Worm (Caenorhabditis elegans) whole organism, L2 larva: Measurements from ENCODE around the gene srsx-31.
A peak's percentile ranks its signal among the peaks of the same experiment; 100 is the strongest.

Experiments used
- Y55F3AM.14 ChIP-seq: fragments of 200-800 bp; sonication (Bioruptor generic); optimal IDR thresholded peaks from 2 replicates; lab custom pipeline; 2018; ENCODE audit warnings: mild to moderate bottlenecking, missing genetic modification characterization, missing compliant biosample characterization
- aly-2 ChIP-seq: fragments of 150-350 bp; optimal IDR thresholded peaks from 2 replicates; lab custom pipeline; 2014; ENCODE audit warnings: missing biosample characterization, missing genetic modification characterization
- blmp-1 ChIP-seq: sonication (generic microtip); optimal IDR thresholded peaks from 2 replicates; lab custom pipeline; 2017; ENCODE audit warnings: missing genetic modification characterization, mild to moderate bottlenecking, missing compliant biosample characterization, antibody characterized with exemption, moderate library complexity; ENCODE audit not compliant: insufficient read depth
- ceh-16 ChIP-seq: fragments of 150-350 bp; optimal IDR thresholded peaks from 2 replicates; lab custom pipeline; 2014; ENCODE audit warnings: missing biosample characterization, missing genetic modification characterization
- ceh-82 ChIP-seq: fragments of 150-350 bp; optimal IDR thresholded peaks from 2 replicates; lab custom pipeline; 2014; ENCODE audit warnings: missing biosample characterization, missing genetic modification characterization
- crh-2 ChIP-seq: sonication (generic microtip); optimal IDR thresholded peaks from 2 replicates; lab custom pipeline; 2017; ENCODE audit warnings: missing biosample characterization, missing genetic modification characterization
- dmd-4 ChIP-seq: sonication (generic microtip); optimal IDR thresholded peaks from 2 replicates; lab custom pipeline; 2017; ENCODE audit warnings: missing biosample characterization, missing genetic modification characterization
- egl-27 ChIP-seq: sonication (generic microtip); optimal IDR thresholded peaks from 3 replicates; lab custom pipeline; 2017; ENCODE audit warnings: missing biosample characterization, missing genetic modification reagents, missing genetic modification characterization
- elt-3 ChIP-seq: sonication (generic microtip); optimal IDR thresholded peaks from 2 replicates; lab custom pipeline; 2017; ENCODE audit warnings: missing biosample characterization, missing genetic modification characterization
- fos-1 ChIP-seq: fragments of 150-350 bp; optimal IDR thresholded peaks from 2 replicates; lab custom pipeline; 2014; ENCODE audit warnings: missing biosample characterization, missing genetic modification characterization
- gmeb-1 ChIP-seq: fragments of 150-350 bp; optimal IDR thresholded peaks from 2 replicates; lab custom pipeline; 2014; ENCODE audit warnings: missing biosample characterization, missing genetic modification characterization
- lin-11 ChIP-seq: fragments of 150-350 bp; sonication (generic microtip); optimal IDR thresholded peaks from 2 replicates; lab custom pipeline; 2014; ENCODE audit warnings: missing biosample characterization, missing genetic modification characterization, inconsistent platforms, mixed read lengths
- lsy-2 ChIP-seq, 2 experiments: fragments of 150-350 bp in 1 of 2; sonication (generic microtip) in 1 of 2; optimal IDR thresholded peaks; 2 replicates each; lab custom pipeline; 2014 to 2017; ENCODE audit warnings: missing biosample characterization in 2 of 2, missing genetic modification characterization in 2 of 2
- mab-5 ChIP-seq: fragments of 150-350 bp; optimal IDR thresholded peaks from 2 replicates; lab custom pipeline; 2014; ENCODE audit warnings: missing biosample characterization, missing genetic modification characterization
- mbf-1 ChIP-seq: sonication (generic microtip); optimal IDR thresholded peaks from 2 replicates; lab custom pipeline; 2017; ENCODE audit warnings: missing biosample characterization, missing genetic modification characterization
- nhr-10 ChIP-seq: sonication (generic microtip); optimal IDR thresholded peaks from 2 replicates; lab custom pipeline; 2017; ENCODE audit warnings: missing biosample characterization, missing genetic modification characterization
- nhr-21 ChIP-seq: fragments of 150-350 bp; optimal IDR thresholded peaks from 2 replicates; lab custom pipeline; 2014; ENCODE audit warnings: missing biosample characterization, missing genetic modification characterization
- nhr-23 ChIP-seq: fragments of 150-350 bp; optimal IDR thresholded peaks from 2 replicates; lab custom pipeline; 2014; ENCODE audit warnings: missing biosample characterization, missing genetic modification reagents, missing genetic modification characterization
- nhr-25 ChIP-seq: fragments of 150-350 bp; sonication (generic microtip); optimal IDR thresholded peaks from 3 replicates; lab custom pipeline; 2014; ENCODE audit warnings: missing biosample characterization, missing genetic modification characterization
- nhr-6 ChIP-seq: fragments of 150-350 bp; optimal IDR thresholded peaks from 2 replicates; lab custom pipeline; 2014; ENCODE audit warnings: missing biosample characterization, missing genetic modification characterization
- nhr-77 ChIP-seq: fragments of 150-350 bp; optimal IDR thresholded peaks from 2 replicates; lab custom pipeline; 2014; ENCODE audit warnings: missing biosample characterization, missing genetic modification characterization
- peb-1 ChIP-seq: fragments of 150-350 bp; optimal IDR thresholded peaks from 2 replicates; lab custom pipeline; 2014; ENCODE audit warnings: missing biosample characterization, missing genetic modification characterization
- sem-4 ChIP-seq: fragments of 150-350 bp; optimal IDR thresholded peaks from 2 replicates; lab custom pipeline; 2014; ENCODE audit warnings: missing biosample characterization, missing genetic modification reagents, missing genetic modification characterization
- sma-9 ChIP-seq, 2 experiments: fragments of 150-350 bp in 1 of 2; sonication (generic microtip) in 1 of 2; optimal IDR thresholded peaks; 2 replicates each; lab custom pipeline; 2014 to 2016; ENCODE audit warnings: missing genetic modification characterization in 2 of 2, mild to moderate bottlenecking in 1 of 2, missing biosample characterization in 1 of 2, missing compliant biosample characterization in 1 of 2, missing genetic modification reagents in 1 of 2, moderate library complexity in 1 of 2
- snpc-4 ChIP-seq: fragments of 150-350 bp; optimal IDR thresholded peaks from 2 replicates; lab custom pipeline; 2014; ENCODE audit warnings: missing biosample characterization, missing genetic modification characterization
- unc-39 ChIP-seq: fragments of 150-350 bp; optimal IDR thresholded peaks from 2 replicates; lab custom pipeline; 2014; ENCODE audit warnings: missing biosample characterization, missing genetic modification characterization
- unc-55 ChIP-seq: fragments of 150-350 bp; sonication (generic microtip); optimal IDR thresholded peaks from 3 replicates; lab custom pipeline; 2014; ENCODE audit warnings: missing biosample characterization, missing genetic modification reagents, missing genetic modification characterization
- unc-62 ChIP-seq: fragments of 150-350 bp; optimal IDR thresholded peaks from 2 replicates; lab custom pipeline; 2014; ENCODE audit warnings: missing biosample characterization, missing genetic modification reagents, missing genetic modification characterization
- ztf-1 ChIP-seq: fragments of 200-800 bp; sonication (Bioruptor generic); conservative IDR thresholded peaks from 2 replicates; pipeline ENCODE4 v1.3.6; 2022; ENCODE audit warnings: missing genetic modification characterization, missing compliant biosample characterization
- ztf-11 ChIP-seq: sonication (generic microtip); optimal IDR thresholded peaks from 2 replicates; lab custom pipeline; 2017; ENCODE audit warnings: missing biosample characterization, missing genetic modification characterization
- ztf-4 ChIP-seq: fragments of 150-350 bp; optimal IDR thresholded peaks from 2 replicates; lab custom pipeline; 2014; ENCODE audit warnings: missing biosample characterization, missing genetic modification characterization

The srsx-31 gene

ce11 chrV:11254980-11255379 lies at the start of gene srsx-31:
Gene srsx-31 (minus strand): TSS chrV:11255080.
- no peak for TF ChIP-seq nhr-21

ce11 chrV:11304200-11304599 lies 49.3 kb upstream of the srsx-31 start:
- TF ChIP-seq ztf-4 (no peak), lin-11 (tag; lab: Kevin White, UChicago) (no peak), nhr-21 (no peak), sma-9 (GFP tag; optimal IDR thresholded peaks at IDR 0.05; lab: Kevin White, UChicago) (no peak), sma-9 (tag; optimal IDR thresholded peaks at IDR 0.05; lab: Kevin White, UChicago) (no peak), egl-27 (tag; lab: Kevin White, UChicago) (no peak), ceh-16 (tag; lab: Kevin White, UChicago) (no peak), unc-62 (no peak), gmeb-1 (tag; lab: Kevin White, UChicago) (no peak), blmp-1 (no peak), unc-55 (GFP tag; lab: Kevin White, UChicago) (no peak), nhr-6 (tag; lab: Kevin White, UChicago) (no peak), unc-39 (tag; lab: Kevin White, UChicago) (no peak), nhr-23 (tag; lab: Kevin White, UChicago) (no peak), elt-3 (no peak), fos-1 (tag; lab: Kevin White, UChicago) (no peak), mbf-1 (tag; lab: Kevin White, UChicago) (no peak), aly-2 (no peak)

ce11 chrV:11302698-11303097 lies 47.8 kb upstream of the srsx-31 start, which contains the start of gene srh-46:
Gene srh-46 (minus strand): TSS chrV:11302886.
- TF ChIP-seq unc-39 (tag; lab: Kevin White, UChicago) (no peak), Y55F3AM.14 (GFP tag; lab: Kevin White, UChicago) (no peak), nhr-77 (tag; lab: Kevin White, UChicago) (no peak), mab-5 (tag; lab: Kevin White, UChicago) (no peak), ztf-11 (no peak), peb-1 (no peak), blmp-1 (peak; percentile 67), crh-2 (tag; lab: Kevin White, UChicago) (no peak)

- TF ChIP-seq ceh-16 (tag; lab: Kevin White, UChicago) (no peak), nhr-10 (tag; lab: Kevin White, UChicago) (no peak), mab-5 (tag; lab: Kevin White, UChicago) (no peak), lin-11 (tag; lab: Kevin White, UChicago) (no peak), lsy-2 (tag; optimal IDR thresholded peaks at IDR 0.05; lab: Kevin White, UChicago) (no peak), sem-4 (tag; lab: Kevin White, UChicago) (no peak), nhr-21 (no peak), peb-1 (no peak), ztf-4 (no peak), unc-39 (tag; lab: Kevin White, UChicago) (no peak), unc-62 (no peak)
These were observed 45.7 kb upstream of the srsx-31 start, which contains the start of gene srh-47 for ce11 chrV:11300539-11300938. Gene srh-47 (minus strand): TSS chrV:11300639.

ce11 chrV:11299406-11299805 lies 44.5 kb upstream of the srsx-31 start:
- TF ChIP-seq elt-3: no peak

- no peak for TF ChIP-seq elt-3
- no peak for TF ChIP-seq ceh-16 (tag; lab: Kevin White, UChicago)
- TF ChIP-seq snpc-4: no peak
- no peak for TF ChIP-seq blmp-1
These were observed 43.8 kb upstream of the srsx-31 start, which contains the start of gene T03F7.5 for ce11 chrV:11298632-11299031. Gene T03F7.5 (minus strand): TSS chrV:11298732.

ce11 chrV:11294393-11294792 lies 39.5 kb upstream of the srsx-31 start, which contains the start of gene T03F7.6:
Gene T03F7.6 (plus strand): TSS chrV:11294693.
- no peak for TF ChIP-seq Y55F3AM.14 (GFP tag; lab: Kevin White, UChicago)
- TF ChIP-seq ztf-11: no peak
- no peak for TF ChIP-seq dmd-4
- no peak for TF ChIP-seq ceh-82 (tag; lab: Kevin White, UChicago)
- no peak for TF ChIP-seq nhr-25 (tag; lab: Kevin White, UChicago)
- no peak for TF ChIP-seq crh-2 (tag; lab: Kevin White, UChicago)
- TF ChIP-seq sem-4 (tag; lab: Kevin White, UChicago): no peak
- TF ChIP-seq nhr-6 (tag; lab: Kevin White, UChicago): no peak
- TF ChIP-seq ztf-1 (GFP tag; lab: Robert Waterston, UW): no peak
